Fruit fly (Drosophila melanogaster): ENCODE measurements around the gene CG34299.
A peak's percentile ranks its signal among the peaks of the same experiment; 100 is the strongest.

CG34299 gene

dm6 chr3R:30270318-30271119 is 21.1 kb downstream of the CG34299 start:
- TF ChIP-seq CG11617 (GFP tag; optimal IDR thresholded peaks at IDR 0.05), result no peak
- no peak for TF ChIP-seq bab1 (GFP tag; optimal IDR thresholded peaks at IDR 0.05)
- TF ChIP-seq pad (GFP tag; optimal IDR thresholded peaks at IDR 0.05), result no peak
- no peak for TF ChIP-seq Clk (GFP tag; optimal IDR thresholded peaks at IDR 0.05)
- no peak for TF ChIP-seq cic (GFP tag; optimal IDR thresholded peaks at IDR 0.05)
- no peak for TF ChIP-seq CG14711 (tag; optimal IDR thresholded peaks at IDR 0.05)

dm6 chr3R:30271120-30271467 is 21.7 kb downstream of the CG34299 start:
- TF ChIP-seq CG14711 (tag; optimal IDR thresholded peaks at IDR 0.05) (no peak), cnc (optimal IDR thresholded peaks at IDR 0.05) (no peak), pad (GFP tag; optimal IDR thresholded peaks at IDR 0.05) (no peak), CG5204 (GFP tag; optimal IDR thresholded peaks at IDR 0.05) (no peak), CG7045 (GFP tag; optimal IDR thresholded peaks at IDR 0.05) (no peak), CG33017 (tag; optimal IDR thresholded peaks at IDR 0.05) (no peak)

- TF ChIP-seq CG5204 (GFP tag; optimal IDR thresholded peaks at IDR 0.05), result no peak
- no peak for TF ChIP-seq Hr96 (GFP tag; optimal IDR thresholded peaks at IDR 0.05)
- no peak for TF ChIP-seq ovo (GFP tag; optimal IDR thresholded peaks at IDR 0.05)
- no peak for TF ChIP-seq kay (GFP tag; ENCODE audit: borderline replicate concordance)
- TF ChIP-seq tj (GFP tag; optimal IDR thresholded peaks at IDR 0.05), result no peak
- peak; percentile 1 for TF ChIP-seq CG14711 (tag; optimal IDR thresholded peaks at IDR 0.05)
- no peak for TF ChIP-seq pad (GFP tag; optimal IDR thresholded peaks at IDR 0.05)
Measured at dm6 chr3R:30272176-30272857, 22.9 kb downstream of the CG34299 start.

dm6 chr3R:30272858-30273379 is 23.5 kb downstream of the CG34299 start:
- no peak for TF ChIP-seq Clk (GFP tag; optimal IDR thresholded peaks at IDR 0.05)
- no peak for TF ChIP-seq CG11617 (GFP tag; optimal IDR thresholded peaks at IDR 0.05)
- TF ChIP-seq cic (GFP tag; optimal IDR thresholded peaks at IDR 0.05), result no peak
- no peak for TF ChIP-seq CG14711 (tag; optimal IDR thresholded peaks at IDR 0.05)
- TF ChIP-seq cnc (optimal IDR thresholded peaks at IDR 0.05), result no peak
- TF ChIP-seq pad (GFP tag; optimal IDR thresholded peaks at IDR 0.05), result no peak

dm6 chr3R:30273898-30274297 is 24.5 kb downstream of the CG34299 start:
- TF ChIP-seq CG7045 (GFP tag; optimal IDR thresholded peaks at IDR 0.05) (no peak), cic (GFP tag; optimal IDR thresholded peaks at IDR 0.05) (no peak), pad (GFP tag; optimal IDR thresholded peaks at IDR 0.05) (no peak), ovo (GFP tag; optimal IDR thresholded peaks at IDR 0.05) (no peak), CG1620 (GFP tag; optimal IDR thresholded peaks at IDR 0.05) (no peak), cnc (optimal IDR thresholded peaks at IDR 0.05) (no peak), CG11617 (GFP tag; optimal IDR thresholded peaks at IDR 0.05) (no peak), CG12768 (GFP tag; optimal IDR thresholded peaks at IDR 0.05) (no peak), kay (GFP tag; ENCODE audit: borderline replicate concordance) (no peak), CG7101 (tag; optimal IDR thresholded peaks at IDR 0.05) (no peak), Mnt (GFP tag; optimal IDR thresholded peaks at IDR 0.05) (no peak), CG33017 (tag; optimal IDR thresholded peaks at IDR 0.05) (no peak), bab1 (GFP tag; optimal IDR thresholded peaks at IDR 0.05) (no peak), Hr96 (GFP tag; optimal IDR thresholded peaks at IDR 0.05) (no peak), toe (GFP tag; optimal IDR thresholded peaks at IDR 0.05) (no peak), Crg-1 (GFP tag; optimal IDR thresholded peaks at IDR 0.05) (no peak), CG14711 (tag; optimal IDR thresholded peaks at IDR 0.05) (no peak)

dm6 chr3R:30275970-30276369 is 26.6 kb downstream of the CG34299 start:
- TF ChIP-seq CG12768 (GFP tag; optimal IDR thresholded peaks at IDR 0.05) (no peak), Clk (GFP tag; optimal IDR thresholded peaks at IDR 0.05) (no peak), CG1620 (GFP tag; optimal IDR thresholded peaks at IDR 0.05) (no peak), tj (GFP tag; optimal IDR thresholded peaks at IDR 0.05) (no peak), cic (GFP tag; optimal IDR thresholded peaks at IDR 0.05) (no peak), CG33017 (tag; optimal IDR thresholded peaks at IDR 0.05) (no peak), CG14711 (tag; optimal IDR thresholded peaks at IDR 0.05) (no peak), ovo (GFP tag; optimal IDR thresholded peaks at IDR 0.05) (no peak), bab1 (GFP tag; optimal IDR thresholded peaks at IDR 0.05) (no peak), CG5204 (GFP tag; optimal IDR thresholded peaks at IDR 0.05) (no peak), pad (GFP tag; optimal IDR thresholded peaks at IDR 0.05) (no peak), CG11617 (GFP tag; optimal IDR thresholded peaks at IDR 0.05) (no peak), CG7045 (GFP tag; optimal IDR thresholded peaks at IDR 0.05) (no peak), toe (GFP tag; optimal IDR thresholded peaks at IDR 0.05) (no peak), Crg-1 (GFP tag; optimal IDR thresholded peaks at IDR 0.05) (no peak), cnc (optimal IDR thresholded peaks at IDR 0.05) (no peak), CG7101 (tag; optimal IDR thresholded peaks at IDR 0.05) (no peak), Hr96 (GFP tag; optimal IDR thresholded peaks at IDR 0.05) (no peak), kay (GFP tag; ENCODE audit: borderline replicate concordance) (no peak)
